Worm (Caenorhabditis elegans) whole organism, early embryonic: ENCODE data around the gene D2045.5.

Source experiments
- hmg-4 ChIP-seq: fragments of 200-800 bp; sonication (Bioruptor generic); optimal IDR thresholded peaks from 2 replicates; lab custom pipeline; 2018; ENCODE audit warnings: mild to moderate bottlenecking, missing genetic modification characterization, missing compliant biosample characterization
- tra-4 ChIP-seq: sonication (generic microtip); optimal IDR thresholded peaks from 2 replicates; lab custom pipeline; 2017; ENCODE audit warnings: missing genetic modification characterization, missing compliant biosample characterization

ce11 chrIII:10421680-10422079 is 47.7 kb downstream of the D2045.5 start:
- TF ChIP-seq hmg-4 (GFP tag; lab: Kevin White, UChicago) (no peak), tra-4 (tag; lab: Kevin White, UChicago) (no peak)
